Worm (Caenorhabditis elegans) whole organism, late embryonic: Measurements from ENCODE around the gene his-59.

Source experiments
- C08G9.2 ChIP-seq: sonication (generic microtip); optimal IDR thresholded peaks from 2 replicates; lab custom pipeline; 2016; ENCODE audit warnings: mild to moderate bottlenecking, missing genetic modification characterization, moderate library complexity, missing compliant biosample characterization
- C38D4.7 ChIP-seq: fragments of 200-800 bp; sonication (Bioruptor generic); optimal IDR thresholded peaks from 2 replicates; lab custom pipeline; 2018; ENCODE audit warnings: mild to moderate bottlenecking, missing genetic modification characterization, moderate library complexity, missing compliant biosample characterization
- F13H6.1 ChIP-seq: sonication (generic microtip); optimal IDR thresholded peaks from 2 replicates; lab custom pipeline; 2016; ENCODE audit warnings: missing genetic modification characterization, missing compliant biosample characterization
- ahr-1 ChIP-seq: sonication (generic microtip); optimal IDR thresholded peaks from 2 replicates; lab custom pipeline; 2016; ENCODE audit warnings: missing genetic modification characterization, missing compliant biosample characterization
- ama-1 ChIP-seq: fragments of 150-350 bp; optimal IDR thresholded peaks from 2 replicates; lab custom pipeline; 2014
- ceh-14 ChIP-seq: sonication (generic microtip); optimal IDR thresholded peaks from 2 replicates; lab custom pipeline; 2016; ENCODE audit warnings: missing genotype, missing genetic modification characterization, missing compliant biosample characterization
- ceh-19 ChIP-seq: fragments of 200-800 bp; sonication (Bioruptor generic); optimal IDR thresholded peaks from 2 replicates; lab custom pipeline; 2018; ENCODE audit warnings: mild to moderate bottlenecking, missing genetic modification characterization, missing compliant biosample characterization
- ceh-24 ChIP-seq: sonication (generic microtip); optimal IDR thresholded peaks from 2 replicates; lab custom pipeline; 2016; ENCODE audit warnings: mild to moderate bottlenecking, missing genetic modification characterization, missing compliant biosample characterization
- ceh-31 ChIP-seq: sonication (generic microtip); optimal IDR thresholded peaks from 2 replicates; lab custom pipeline; 2016; ENCODE audit warnings: missing genetic modification characterization, missing compliant biosample characterization
- ceh-45 ChIP-seq: fragments of 200-800 bp; sonication (Bioruptor generic); IDR thresholded peaks from 2 replicates; pipeline ENCODE4 v1.3.6; 2022; ENCODE audit warnings: missing genetic modification reagents, missing genetic modification characterization, missing compliant biosample characterization
- ceh-48 ChIP-seq: sonication (generic microtip); optimal IDR thresholded peaks from 2 replicates; lab custom pipeline; 2016; ENCODE audit warnings: missing genetic modification characterization, inconsistent platforms, missing compliant biosample characterization
- ceh-9 ChIP-seq: sonication (generic microtip); optimal IDR thresholded peaks from 2 replicates; lab custom pipeline; 2016; ENCODE audit warnings: mild to moderate bottlenecking, missing genetic modification characterization, inconsistent platforms, missing compliant biosample characterization
- che-1 ChIP-seq: sonication (generic microtip); optimal IDR thresholded peaks from 2 replicates; lab custom pipeline; 2016; ENCODE audit warnings: mild to moderate bottlenecking, missing genetic modification characterization, missing compliant biosample characterization
- dve-1 ChIP-seq: sonication (generic microtip); optimal IDR thresholded peaks from 2 replicates; lab custom pipeline; 2017; ENCODE audit warnings: antibody characterized with exemption, mild to moderate bottlenecking, missing genetic modification characterization, missing compliant biosample characterization
- elt-2 ChIP-seq: sonication (generic microtip); optimal IDR thresholded peaks from 2 replicates; lab custom pipeline; 2016; ENCODE audit warnings: missing genetic modification reagents, missing genetic modification characterization, missing compliant biosample characterization
- elt-4 ChIP-seq: sonication (generic microtip); optimal IDR thresholded peaks from 2 replicates; lab custom pipeline; 2016; ENCODE audit warnings: missing genetic modification characterization, missing compliant biosample characterization
- ets-4 ChIP-seq: sonication (generic microtip); optimal IDR thresholded peaks from 2 replicates; lab custom pipeline; 2016; ENCODE audit warnings: missing genetic modification characterization, missing compliant biosample characterization
- eyg-1 ChIP-seq: sonication (generic microtip); optimal IDR thresholded peaks from 2 replicates; lab custom pipeline; 2016; ENCODE audit warnings: missing genotype, missing genetic modification characterization, missing compliant biosample characterization
- fkh-10 ChIP-seq: fragments of 150-350 bp; optimal IDR thresholded peaks from 2 replicates; lab custom pipeline; 2014; ENCODE audit warnings: missing biosample characterization, missing genetic modification reagents, missing genetic modification characterization
- fkh-6 ChIP-seq: sonication (generic microtip); optimal IDR thresholded peaks from 2 replicates; lab custom pipeline; 2016; ENCODE audit warnings: missing genetic modification characterization, missing compliant biosample characterization
- hlh-15 ChIP-seq: sonication (generic microtip); optimal IDR thresholded peaks from 2 replicates; lab custom pipeline; 2016; ENCODE audit warnings: missing genetic modification characterization, missing compliant biosample characterization
- hlh-30 ChIP-seq: sonication (generic microtip); optimal IDR thresholded peaks from 2 replicates; lab custom pipeline; 2017; ENCODE audit warnings: antibody characterized with exemption, missing genetic modification characterization, missing compliant biosample characterization; ENCODE audit not compliant: insufficient read depth
- hlh-6 ChIP-seq: sonication (generic microtip); optimal IDR thresholded peaks from 2 replicates; lab custom pipeline; 2016; ENCODE audit warnings: missing genotype, missing genetic modification characterization, missing compliant biosample characterization
- hlh-8 ChIP-seq: sonication (generic microtip); optimal IDR thresholded peaks from 2 replicates; lab custom pipeline; 2016; ENCODE audit warnings: missing genotype, missing genetic modification characterization, missing compliant biosample characterization
- lin-11 ChIP-seq: fragments of 200-800 bp; sonication (Bioruptor generic); optimal IDR thresholded peaks from 2 replicates; lab custom pipeline; 2018; ENCODE audit warnings: mild to moderate bottlenecking, missing genetic modification characterization, missing compliant biosample characterization
- nhr-11 ChIP-seq: fragments of 150-350 bp; optimal IDR thresholded peaks from 2 replicates; lab custom pipeline; 2014; ENCODE audit warnings: missing biosample characterization, missing genetic modification characterization
- npax-4 ChIP-seq: sonication (generic microtip); optimal IDR thresholded peaks from 2 replicates; lab custom pipeline; 2016; ENCODE audit warnings: missing genetic modification characterization, missing compliant biosample characterization
- pat-9 ChIP-seq: fragments of 200-800 bp; sonication (Bioruptor generic); optimal IDR thresholded peaks from 2 replicates; lab custom pipeline; 2018; ENCODE audit warnings: mild to moderate bottlenecking, missing genetic modification characterization, moderate library complexity, missing compliant biosample characterization
- pax-1 ChIP-seq: fragments of 150-350 bp; optimal IDR thresholded peaks from 2 replicates; lab custom pipeline; 2014; ENCODE audit warnings: missing biosample characterization, missing genetic modification characterization
- pha-2 ChIP-seq: sonication (generic microtip); optimal IDR thresholded peaks from 2 replicates; lab custom pipeline; 2017; ENCODE audit warnings: mild to moderate bottlenecking, missing genetic modification characterization, missing compliant biosample characterization
- pha-4 ChIP-seq: fragments of 150-350 bp; optimal IDR thresholded peaks from 2 replicates; lab custom pipeline; 2018; ENCODE audit warnings: missing biosample characterization, missing genetic modification reagents, missing genetic modification characterization
- pqm-1 ChIP-seq: sonication (generic microtip); optimal IDR thresholded peaks from 2 replicates; lab custom pipeline; 2016; ENCODE audit warnings: missing genetic modification characterization, missing compliant biosample characterization
- ref-2 ChIP-seq: sonication (generic microtip); optimal IDR thresholded peaks from 2 replicates; lab custom pipeline; 2016; ENCODE audit warnings: missing genetic modification characterization, missing compliant biosample characterization
- rnt-1 ChIP-seq: sonication (generic microtip); optimal IDR thresholded peaks from 2 replicates; lab custom pipeline; 2016; ENCODE audit warnings: missing genetic modification characterization, missing compliant biosample characterization
- sox-2 ChIP-seq: fragments of 200-800 bp; sonication (Bioruptor generic); IDR thresholded peaks from 2 replicates; pipeline ENCODE4 v1.3.6; 2022; ENCODE audit warnings: missing genetic modification reagents, missing genetic modification characterization, missing compliant biosample characterization
- sox-4 ChIP-seq: sonication (generic microtip); optimal IDR thresholded peaks from 2 replicates; lab custom pipeline; 2017; ENCODE audit warnings: mild to moderate bottlenecking, missing genetic modification characterization, inconsistent platforms, missing compliant biosample characterization
- syd-9 ChIP-seq: sonication (generic microtip); optimal IDR thresholded peaks from 2 replicates; lab custom pipeline; 2016; ENCODE audit warnings: mild to moderate bottlenecking, missing genetic modification characterization, moderate library complexity, missing compliant biosample characterization
- ttx-3 ChIP-seq: sonication (generic microtip); optimal IDR thresholded peaks from 2 replicates; lab custom pipeline; 2016; ENCODE audit warnings: missing genetic modification reagents, missing genetic modification characterization, missing compliant biosample characterization
- unc-3 ChIP-seq, 2 experiments: fragments of 200-800 bp in 1 of 2; sonication (Bioruptor generic) in 1 of 2; sonication (generic microtip) in 1 of 2; conservative IDR thresholded peaks in 1 of 2; optimal IDR thresholded peaks in 1 of 2; 2 replicates each; pipeline versions ENCODE4 v1.3.6 to Lab custom; 2016 to 2022; ENCODE audit warnings: missing compliant biosample characterization in 2 of 2, missing genetic modification characterization in 2 of 2, missing genetic modification reagents in 1 of 2
- unc-42 ChIP-seq: sonication (generic microtip); optimal IDR thresholded peaks from 2 replicates; lab custom pipeline; 2016; ENCODE audit warnings: missing genotype, missing genetic modification characterization, missing compliant biosample characterization
- ztf-16 ChIP-seq: sonication (generic microtip); optimal IDR thresholded peaks from 2 replicates; lab custom pipeline; 2017; ENCODE audit warnings: missing genetic modification characterization, missing compliant biosample characterization

his-59 gene

ce11 chrIV:7440238-7440637 lies 47.8 kb upstream of the his-59 start:
- TF ChIP-seq ztf-16 = no peak
- TF ChIP-seq elt-2 (tag; lab: Kevin White, UChicago) = peak; percentile 86

ce11 chrIV:7445236-7445635 lies 42.8 kb upstream of the his-59 start, which contains the start of gene valv-1:
Gene valv-1 (minus strand): TSS chrIV:7445336.
- TF ChIP-seq ttx-3 (tag; lab: Kevin White, UChicago) = no peak
- TF ChIP-seq sox-4 = no peak
- TF ChIP-seq ceh-24 = no peak
- TF ChIP-seq elt-2 (tag; lab: Kevin White, UChicago) = no peak
- no peak for TF ChIP-seq ceh-48 (tag; lab: Kevin White, UChicago)

ce11 chrIV:7445995-7446394 lies 42.1 kb upstream of the his-59 start, which contains the start of gene B0496.1:
Gene B0496.1 (plus strand): TSS chrIV:7446295.
- no peak for TF ChIP-seq sox-4
- TF ChIP-seq ttx-3 (tag; lab: Kevin White, UChicago) = no peak
- no peak for TF ChIP-seq C38D4.7 (GFP tag; lab: Kevin White, UChicago)
- no peak for TF ChIP-seq pha-2 (tag; lab: Kevin White, UChicago)
- no peak for TF ChIP-seq pqm-1 (tag; lab: Kevin White, UChicago)
- no peak for TF ChIP-seq syd-9 (tag; lab: Kevin White, UChicago)
- no peak for TF ChIP-seq fkh-10
- TF ChIP-seq dve-1 = no peak
- no peak for TF ChIP-seq npax-4 (tag; lab: Kevin White, UChicago)

DNA sequence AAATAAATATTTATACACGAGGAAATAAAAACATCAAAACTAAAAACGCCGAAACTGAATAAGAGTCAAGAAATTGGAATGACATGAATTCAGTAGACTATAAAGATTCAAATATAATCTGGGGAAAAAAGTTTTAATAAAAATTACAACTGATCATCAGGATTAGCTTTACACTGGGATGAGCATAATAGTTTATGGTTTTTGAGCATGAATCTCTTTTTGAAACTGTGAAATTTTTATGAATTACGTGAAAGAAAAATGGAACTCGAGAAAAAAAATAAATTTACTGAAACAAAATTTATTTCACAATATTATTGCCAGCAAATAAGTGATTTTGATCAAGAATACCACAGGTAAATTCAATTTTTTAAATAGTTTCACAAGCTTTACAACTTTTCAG lies 40.5 kb upstream of the his-59 start, which contains the start of gene B0496.2:
Gene B0496.2, plus strand, starts transcription at position 301 of the 400 bp plus-strand sequence.
- TF ChIP-seq hlh-8 (tag; lab: Kevin White, UChicago) (no peak), sox-4 (no peak), ceh-45 (GFP tag; lab: Robert Waterston, UW) (no peak)

- TF ChIP-seq fkh-6 (tag; lab: Kevin White, UChicago) (no peak), pax-1 (tag; lab: Kevin White, UChicago) (no peak), eyg-1 (tag; lab: Kevin White, UChicago) (no peak), nhr-11 (tag; lab: Kevin White, UChicago) (no peak), ets-4 (no peak), ceh-19 (GFP tag; lab: Kevin White, UChicago) (no peak), sox-2 (no peak)
These were observed 36.7 kb upstream of the his-59 start, which contains the start of gene tes-1 for ce11 chrIV:7451345-7451744. Gene tes-1 (minus strand): TSS chrIV:7451445.

ce11 chrIV:7453661-7454159 lies 34.3 kb upstream of the his-59 start:
- TF ChIP-seq rnt-1 (tag; lab: Kevin White, UChicago) = no peak
- no peak for TF ChIP-seq pha-4 (tag; lab: Kevin White, UChicago)
- TF ChIP-seq ceh-31 (tag; lab: Kevin White, UChicago) = peak; percentile 32
- TF ChIP-seq C08G9.2 (tag; lab: Kevin White, UChicago) = no peak
- peak; percentile 21 for TF ChIP-seq ceh-14 (tag; lab: Kevin White, UChicago)
- no peak for TF ChIP-seq hlh-6 (tag; lab: Kevin White, UChicago)
- no peak for TF ChIP-seq ceh-48 (tag; lab: Kevin White, UChicago)
- no peak for TF ChIP-seq elt-4
- TF ChIP-seq ceh-9 = no peak
- TF ChIP-seq hlh-30 (tag; lab: Kevin White, UChicago) = no peak
- no peak for TF ChIP-seq ceh-24
- TF ChIP-seq hlh-15 (tag; lab: Kevin White, UChicago) = no peak
- no peak for TF ChIP-seq lin-11
- TF ChIP-seq sox-2 = no peak
- no peak for TF ChIP-seq ref-2 (tag; lab: Kevin White, UChicago)
- no peak for TF ChIP-seq unc-3 (GFP tag; conservative IDR thresholded peaks at IDR 0.05; lab: Robert Waterston, UW)
- no peak for TF ChIP-seq unc-3 (tag; optimal IDR thresholded peaks at IDR 0.05; lab: Kevin White, UChicago)
- peak; percentile 43 for TF ChIP-seq unc-42 (tag; lab: Kevin White, UChicago)
- no peak for TF ChIP-seq F13H6.1 (tag; lab: Kevin White, UChicago)
- no peak for TF ChIP-seq ahr-1 (tag; lab: Kevin White, UChicago)
- no peak for TF ChIP-seq hlh-8 (tag; lab: Kevin White, UChicago)
- TF ChIP-seq pat-9 (tag; lab: Kevin White, UChicago) = no peak
- no peak for TF ChIP-seq dve-1
- TF ChIP-seq che-1 (tag; lab: Kevin White, UChicago) = no peak
- no peak for TF ChIP-seq ama-1
